Worm (Caenorhabditis elegans) whole organism, L1 larva: ENCODE results near the gene msp-31.

Experiments used
- hlh-17 ChIP-seq: fragments of 200-800 bp; sonication (Bioruptor generic); optimal IDR thresholded peaks from 2 replicates; lab custom pipeline; 2018; ENCODE audit warnings: missing genetic modification characterization, mild to moderate bottlenecking, missing compliant biosample characterization, moderate library complexity, borderline replicate concordance
- lir-3 ChIP-seq: sonication (generic microtip); optimal IDR thresholded peaks from 2 replicates; lab custom pipeline; 2016; ENCODE audit warnings: mild to moderate bottlenecking, missing genetic modification characterization, moderate library complexity, missing compliant biosample characterization; ENCODE audit not compliant: poor library complexity
- nhr-84 ChIP-seq: sonication (generic microtip); optimal IDR thresholded peaks from 2 replicates; lab custom pipeline; 2017; ENCODE audit warnings: missing biosample characterization, missing genetic modification characterization
- pqm-1 ChIP-seq: sonication (generic microtip); optimal IDR thresholded peaks from 3 replicates; lab custom pipeline; 2017; ENCODE audit warnings: missing biosample characterization, missing genetic modification characterization
- skn-1 ChIP-seq: fragments of 150-350 bp; optimal IDR thresholded peaks from 2 replicates; lab custom pipeline; 2014; ENCODE audit warnings: missing biosample characterization, missing genetic modification characterization
- sptf-1 ChIP-seq: fragments of 150-350 bp; optimal IDR thresholded peaks from 2 replicates; lab custom pipeline; 2014; ENCODE audit warnings: missing biosample characterization, missing genetic modification characterization
- unc-62 ChIP-seq: fragments of 150-350 bp; optimal IDR thresholded peaks from 2 replicates; lab custom pipeline; 2014; ENCODE audit warnings: missing biosample characterization, missing genetic modification reagents, missing genetic modification characterization

ce11 chrII:4891012-4891775 lies 25.2 kb downstream of the msp-31 start, which contains the start of gene gst-9:
- TF ChIP-seq nhr-84 (tag; lab: Kevin White, UChicago) (no peak), skn-1 (tag; lab: Kevin White, UChicago) (peak; percentile 37), lir-3 (tag; lab: Kevin White, UChicago) (no peak), unc-62 (GFP tag; lab: Kevin White, UChicago) (no peak), sptf-1 (tag; lab: Kevin White, UChicago) (no peak), pqm-1 (no peak), hlh-17 (no peak)
